Worm (Caenorhabditis elegans): ENCODE measurements around the gene K09E3.7.

- TF ChIP-seq ama-1 (optimal IDR thresholded peaks at IDR 0.05) (no peak), scrt-1 (GFP tag; IDR thresholded peaks at IDR 0.05) (no peak), pes-1 (GFP tag; IDR thresholded peaks at IDR 0.05) (no peak), tbx-37 (GFP tag; conservative IDR thresholded peaks at IDR 0.05) (no peak), aly-1 (tag; optimal IDR thresholded peaks at IDR 0.05) (no peak), ets-7 (tag; optimal IDR thresholded peaks at IDR 0.05) (no peak), sea-1 (GFP tag; conservative IDR thresholded peaks at IDR 0.05) (no peak), tbx-11 (GFP tag; IDR thresholded peaks at IDR 0.05) (no peak), flt-1 (GFP tag; IDR thresholded peaks at IDR 0.05) (no peak), ceh-36 (tag; optimal IDR thresholded peaks at IDR 0.05) (no peak)
Observed at ce11 chrX:17157868-17158267, 23.5 kb upstream of the K09E3.7 start, which contains the start of gene npr-21.
